Fruit fly (Drosophila melanogaster): ENCODE measurements around the gene CG45413.

CG45413 gene

DNA sequence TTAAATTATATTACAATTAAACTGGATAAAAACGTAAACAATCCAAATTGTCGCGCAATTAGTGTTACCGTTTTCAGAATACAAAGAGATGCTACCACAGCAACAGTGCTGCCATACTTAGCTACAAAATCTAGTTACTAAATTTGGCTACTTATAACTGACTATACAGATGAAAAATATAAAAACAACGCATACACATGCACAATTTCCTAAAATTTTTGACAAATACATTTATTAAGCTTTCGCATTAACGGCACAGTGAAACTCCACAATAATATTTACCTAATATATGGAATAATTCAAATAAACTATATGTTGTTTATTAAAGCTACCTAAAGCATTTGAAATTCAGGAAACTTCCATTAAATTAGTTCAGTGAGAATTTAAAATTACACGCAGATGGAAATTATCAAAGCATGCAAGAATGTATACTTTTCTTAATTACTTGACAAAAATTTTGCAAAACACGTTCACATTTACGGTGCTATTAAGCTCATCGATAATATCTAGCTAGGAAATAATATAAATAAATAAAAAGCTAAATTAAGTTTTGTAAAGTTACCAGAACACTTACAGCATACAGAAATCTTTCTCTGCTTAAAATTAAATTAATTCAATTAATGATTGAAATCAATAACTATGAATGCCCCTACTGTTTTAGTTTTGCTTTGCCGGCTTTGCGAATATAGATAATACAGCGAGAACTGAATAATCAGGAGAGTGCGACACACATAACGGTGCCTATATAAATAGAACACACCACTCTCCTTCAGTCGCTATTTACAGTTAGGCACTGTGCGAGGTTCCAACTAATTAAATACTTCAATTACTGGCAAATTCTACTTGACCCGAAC is 37.4 kb upstream of the CG45413 start, which contains the start of the genes Mis12 and CG9953 (continued):
- TF ChIP-seq grau (tag; optimal IDR thresholded peaks at IDR 0.05) = peak; percentile 36
- no peak for TF ChIP-seq CG7745 (tag; optimal IDR thresholded peaks at IDR 0.05)
- TF ChIP-seq org-1 (GFP tag; optimal IDR thresholded peaks at IDR 0.05) = no peak
- peak; percentile 25; the same call in 1 of the 2 replicates for TF ChIP-seq Xrp1 (GFP tag; IDR thresholded peaks at IDR 0.05)
- peak; percentile 5 for TF ChIP-seq CG9817 (tag; optimal IDR thresholded peaks at IDR 0.05)
- no peak for TF ChIP-seq kni (GFP tag; optimal IDR thresholded peaks at IDR 0.05)
- TF ChIP-seq CG17802 (tag; optimal IDR thresholded peaks at IDR 0.05) = peak; percentile 45
- peak; percentile 15; the same call in 1 of the 2 replicates for TF ChIP-seq ranshi (GFP tag; IDR thresholded peaks at IDR 0.05)
- no peak for TF ChIP-seq CG14050 (GFP tag; IDR thresholded peaks at IDR 0.05)
- TF ChIP-seq corto (GFP tag; optimal IDR thresholded peaks at IDR 0.05) = no peak
- no peak for TF ChIP-seq Doc2 (GFP tag; IDR thresholded peaks at IDR 0.05)
- no peak for TF ChIP-seq nom (GFP tag; optimal IDR thresholded peaks at IDR 0.05)
- no peak for TF ChIP-seq CG13894 (tag; optimal IDR thresholded peaks at IDR 0.05)
- TF ChIP-seq zfh1 (GFP tag; IDR thresholded peaks at IDR 0.05) = peak; percentile 23; the same call in 1 of the 3 replicates
- TF ChIP-seq CG6254 (GFP tag; optimal IDR thresholded peaks at IDR 0.05) = no peak
- TF ChIP-seq CG18619 (GFP tag; optimal IDR thresholded peaks at IDR 0.05) = peak; percentile 37
- peak; percentile 10 for TF ChIP-seq Bteb2 (GFP tag; optimal IDR thresholded peaks at IDR 0.05)
- TF ChIP-seq Nf-YC (tag; optimal IDR thresholded peaks at IDR 0.05) = peak; percentile 51
- TF ChIP-seq CG34422 (GFP tag; IDR thresholded peaks at IDR 0.05) = 0 out of 3 replicates have a peak, but pooled peaks have one; percentile 30
- peak; percentile 32 for TF ChIP-seq Abd-B (GFP tag; optimal IDR thresholded peaks at IDR 0.05)
- TF ChIP-seq Hr51 (GFP tag; optimal IDR thresholded peaks at IDR 0.05) = no peak
- peak; percentile 62 for TF ChIP-seq ttk (GFP tag; IDR thresholded peaks at IDR 0.05)
- TF ChIP-seq CG11696 (GFP tag; IDR thresholded peaks at IDR 0.05) = no peak
- TF ChIP-seq Max (GFP tag; optimal IDR thresholded peaks at IDR 0.05) = peak; percentile 17
- TF ChIP-seq Dp (GFP tag; optimal IDR thresholded peaks at IDR 0.05) = peak; percentile 68
- TF ChIP-seq Dad (GFP tag; optimal IDR thresholded peaks at IDR 0.05) = no peak
- TF ChIP-seq CG12104 (GFP tag; optimal IDR thresholded peaks at IDR 0.05) = peak; percentile 26
- TF ChIP-seq CG33213 (GFP tag; optimal IDR thresholded peaks at IDR 0.05) = no peak
- TF ChIP-seq trh (GFP tag; optimal IDR thresholded peaks at IDR 0.05) = no peak
- TF ChIP-seq al (GFP tag; IDR thresholded peaks at IDR 0.05) = no peak
- peak; percentile 57 for TF ChIP-seq CG8924 (tag; optimal IDR thresholded peaks at IDR 0.05)
- TF ChIP-seq Mrtf (GFP tag; IDR thresholded peaks at IDR 0.05) = no peak
- no peak for TF ChIP-seq br (optimal IDR thresholded peaks at IDR 0.05)
- no peak for TF ChIP-seq sima (GFP tag; optimal IDR thresholded peaks at IDR 0.05)
- peak; percentile 64 for TF ChIP-seq CG12391 (tag; optimal IDR thresholded peaks at IDR 0.05)
- TF ChIP-seq CG3407 (GFP tag; optimal IDR thresholded peaks at IDR 0.05) = no peak
- peak; percentile 42 for TF ChIP-seq PHDP (tag; optimal IDR thresholded peaks at IDR 0.05)
- TF ChIP-seq row (GFP tag; IDR thresholded peaks at IDR 0.05) = peak; percentile 85
- peak; percentile 24 for TF ChIP-seq tin (GFP tag; optimal IDR thresholded peaks at IDR 0.05)
- TF ChIP-seq Hey (tag; optimal IDR thresholded peaks at IDR 0.05) = no peak
- no peak for TF ChIP-seq CG15696 (tag; optimal IDR thresholded peaks at IDR 0.05)
- TF ChIP-seq CG4820 (GFP tag; optimal IDR thresholded peaks at IDR 0.05) = peak; percentile 16
- no peak for TF ChIP-seq pum (GFP tag; optimal IDR thresholded peaks at IDR 0.05)
- TF ChIP-seq CG30403 (GFP tag; optimal IDR thresholded peaks at IDR 0.05) = peak; percentile 72
- TF ChIP-seq sug (tag; optimal IDR thresholded peaks at IDR 0.05) = peak; percentile 7
- peak; percentile 68 for TF ChIP-seq CG9727 (GFP tag; optimal IDR thresholded peaks at IDR 0.05)
- TF ChIP-seq CG2129 (GFP tag; IDR thresholded peaks at IDR 0.05; ENCODE audit: partially characterized antibody) = no peak
- TF ChIP-seq CG10979 (tag; optimal IDR thresholded peaks at IDR 0.05) = peak; percentile 15
- TF ChIP-seq twi (tag; optimal IDR thresholded peaks at IDR 0.05) = peak; percentile 42
- TF ChIP-seq CTCF (GFP tag; optimal IDR thresholded peaks at IDR 0.05) = no peak

Data from whole organism, embryonic.